Worm (Caenorhabditis elegans) whole organism, L4 larva: Measurements from ENCODE around the gene mdl-1.

Experiments used
- F10B5.3 ChIP-seq: sonication (generic microtip); optimal IDR thresholded peaks from 2 replicates; lab custom pipeline; 2016; ENCODE audit warnings: mild to moderate bottlenecking, missing genetic modification characterization, missing compliant biosample characterization
- F26F4.8 ChIP-seq: fragments of 200-800 bp; sonication (Bioruptor generic); conservative IDR thresholded peaks from 2 replicates; pipeline ENCODE4 v1.3.6; 2022; ENCODE audit warnings: missing genetic modification characterization, missing compliant biosample characterization
- F37D6.2 ChIP-seq: sonication (generic microtip); optimal IDR thresholded peaks from 2 replicates; lab custom pipeline; 2016; ENCODE audit warnings: mild to moderate bottlenecking, missing genetic modification characterization, missing compliant biosample characterization
- F44E2.7 ChIP-seq: fragments of 200-800 bp; sonication (Bioruptor generic); IDR thresholded peaks from 2 replicates; pipeline ENCODE4 v2.1.2; 2022; ENCODE audit warnings: missing genetic modification characterization, missing compliant biosample characterization
- R02D3.7 ChIP-seq: fragments of 150-350 bp; sonication (generic microtip); optimal IDR thresholded peaks from 3 replicates; lab custom pipeline; 2014; ENCODE audit warnings: missing biosample characterization, missing genetic modification characterization
- Y75B8A.6 ChIP-seq: fragments of 200-800 bp; sonication (Bioruptor generic); IDR thresholded peaks from 2 replicates; pipeline ENCODE4 v1.3.6; 2022; ENCODE audit warnings: missing genetic modification reagents, missing genetic modification characterization, missing compliant biosample characterization
- ZK337.2 ChIP-seq: fragments of 200-800 bp; sonication (Bioruptor generic); IDR thresholded peaks from 2 replicates; pipeline ENCODE4 v1.3.6; 2022; ENCODE audit warnings: missing genetic modification reagents, missing genetic modification characterization, missing compliant biosample characterization
- aha-1 ChIP-seq: fragments of 150-350 bp; peaks from one replicate; lab custom pipeline; 2014; ENCODE audit warnings: missing biosample characterization, missing genetic modification characterization
- ama-1 ChIP-seq: fragments of 150-350 bp; optimal IDR thresholded peaks from 2 replicates; lab custom pipeline; 2014; ENCODE audit warnings: inconsistent platforms, mixed read lengths
- arid-1 ChIP-seq: fragments of 200-800 bp; sonication (Bioruptor generic); conservative IDR thresholded peaks from 2 replicates; pipeline ENCODE4 v1.3.6; 2022; ENCODE audit warnings: missing genetic modification reagents, missing genetic modification characterization, missing compliant biosample characterization
- attf-4 ChIP-seq: sonication (generic microtip); optimal IDR thresholded peaks from 3 replicates; lab custom pipeline; 2017; ENCODE audit warnings: missing biosample characterization, missing genetic modification characterization
- ceh-20 ChIP-seq: fragments of 200-800 bp; sonication (Bioruptor generic); IDR thresholded peaks from 2 replicates; pipeline ENCODE4 v1.3.6; 2022; ENCODE audit warnings: missing genetic modification reagents, missing genetic modification characterization, missing compliant biosample characterization
- ces-1 ChIP-seq: fragments of 150-350 bp; sonication (generic microtip); optimal IDR thresholded peaks from 4 replicates; lab custom pipeline; 2014; ENCODE audit warnings: missing biosample characterization, missing genetic modification reagents, missing genetic modification characterization
- ctbp-1 ChIP-seq: fragments of 200-800 bp; sonication (Bioruptor generic); IDR thresholded peaks from 2 replicates; pipeline ENCODE4 v1.3.6; 2022; ENCODE audit warnings: missing genetic modification reagents, missing genetic modification characterization, missing compliant biosample characterization
- dmd-6 ChIP-seq: fragments of 200-800 bp; sonication (Bioruptor generic); IDR thresholded peaks from 2 replicates; pipeline ENCODE4 v1.3.6; 2022; ENCODE audit warnings: missing genetic modification reagents, missing genetic modification characterization, missing compliant biosample characterization
- dpl-1 ChIP-seq: fragments of 150-350 bp; optimal IDR thresholded peaks from 2 replicates; lab custom pipeline; 2014; ENCODE audit warnings: missing biosample characterization, missing genetic modification reagents, missing genetic modification characterization
- duxl-1 ChIP-seq: sonication (generic microtip); optimal IDR thresholded peaks from 2 replicates; lab custom pipeline; 2016; ENCODE audit warnings: mild to moderate bottlenecking, missing genetic modification characterization, moderate library complexity, missing compliant biosample characterization; ENCODE audit not compliant: poor library complexity
- dve-1 ChIP-seq: sonication (generic microtip); optimal IDR thresholded peaks from 2 replicates; lab custom pipeline; 2017; ENCODE audit warnings: antibody characterized with exemption, mild to moderate bottlenecking, missing genetic modification characterization, missing compliant biosample characterization; ENCODE audit not compliant: insufficient read depth
- egl-27 ChIP-seq: sonication (generic microtip); optimal IDR thresholded peaks from 3 replicates; lab custom pipeline; 2017; ENCODE audit warnings: missing biosample characterization, missing genetic modification reagents, missing genetic modification characterization
- fos-1 ChIP-seq: fragments of 150-350 bp; optimal IDR thresholded peaks from 2 replicates; lab custom pipeline; 2014; ENCODE audit warnings: missing biosample characterization, missing genetic modification characterization
- hif-1 ChIP-seq, 2 experiments: sonication (generic microtip); optimal IDR thresholded peaks; 2 replicates each; lab custom pipeline; 2016 to 2017; ENCODE audit warnings: missing compliant biosample characterization in 2 of 2, missing genetic modification characterization in 2 of 2, missing genetic modification reagents in 2 of 2, missing genotype in 2 of 2, mild to moderate bottlenecking in 1 of 2
- jun-1 ChIP-seq: fragments of 150-350 bp; optimal IDR thresholded peaks from 2 replicates; lab custom pipeline; 2014; ENCODE audit warnings: missing biosample characterization, missing genetic modification reagents, missing genetic modification characterization
- lim-7 ChIP-seq: fragments of 200-800 bp; sonication (Bioruptor generic); IDR thresholded peaks from 2 replicates; pipeline ENCODE4 v1.3.6; 2022; ENCODE audit warnings: missing genetic modification characterization, missing compliant biosample characterization
- lin-1 ChIP-seq: fragments of 200-800 bp; sonication (Bioruptor generic); IDR thresholded peaks from 2 replicates; pipeline ENCODE4 v1.3.6; 2022; ENCODE audit warnings: missing genetic modification reagents, missing genetic modification characterization, missing compliant biosample characterization
- lin-29 ChIP-seq: fragments of 200-800 bp; sonication (Bioruptor generic); IDR thresholded peaks from 2 replicates; pipeline ENCODE4 v1.3.6; 2022; ENCODE audit warnings: missing genetic modification reagents, missing genetic modification characterization, missing compliant biosample characterization
- lin-38 ChIP-seq: fragments of 200-800 bp; sonication (Bioruptor generic); IDR thresholded peaks from 2 replicates; pipeline ENCODE4 v1.3.6; 2022; ENCODE audit warnings: missing genetic modification reagents, missing genetic modification characterization, missing compliant biosample characterization
- lir-3 ChIP-seq: sonication (generic microtip); optimal IDR thresholded peaks from 2 replicates; lab custom pipeline; 2016; ENCODE audit warnings: mild to moderate bottlenecking, missing genetic modification characterization, missing compliant biosample characterization
- lsy-2 ChIP-seq, 2 experiments: fragments of 150-350 bp in 1 of 2; sonication (generic microtip) in 1 of 2; optimal IDR thresholded peaks; 2 replicates each; lab custom pipeline; 2014 to 2017; ENCODE audit warnings: missing biosample characterization in 2 of 2, missing genetic modification characterization in 2 of 2
- madf-5 ChIP-seq, 2 experiments: fragments of 200-800 bp; sonication (Bioruptor generic); IDR thresholded peaks; 2 replicates each; pipeline ENCODE4 v1.3.6; 2022; ENCODE audit warnings: missing compliant biosample characterization in 2 of 2, missing genetic modification characterization in 2 of 2
- mdl-1 ChIP-seq, 2 experiments: fragments of 150-350 bp in 1 of 2; sonication (generic microtip) in 1 of 2; optimal IDR thresholded peaks; 2 replicates each; lab custom pipeline; 2014 to 2017; ENCODE audit warnings: missing biosample characterization in 2 of 2, missing genetic modification characterization in 2 of 2
- mep-1 ChIP-seq: fragments of 150-350 bp; sonication (generic microtip); optimal IDR thresholded peaks from 3 replicates; lab custom pipeline; 2014; ENCODE audit warnings: missing biosample characterization, missing genetic modification characterization
- mes-2 ChIP-seq: sonication (generic microtip); optimal IDR thresholded peaks from 2 replicates; lab custom pipeline; 2016; ENCODE audit warnings: missing genotype, mild to moderate bottlenecking, missing genetic modification characterization, missing compliant biosample characterization; ENCODE audit not compliant: poor library complexity, severe bottlenecking
- mxl-2 ChIP-seq: fragments of 200-800 bp; sonication (Bioruptor generic); conservative IDR thresholded peaks from 2 replicates; pipeline ENCODE4 v1.3.6; 2022; ENCODE audit warnings: missing genetic modification reagents, missing genetic modification characterization, missing compliant biosample characterization
- nhr-102 ChIP-seq: sonication (generic microtip); optimal IDR thresholded peaks from 2 replicates; lab custom pipeline; 2016; ENCODE audit warnings: mild to moderate bottlenecking, missing genetic modification characterization, moderate library complexity, missing compliant biosample characterization
- nhr-11 ChIP-seq: fragments of 150-350 bp; optimal IDR thresholded peaks from 2 replicates; lab custom pipeline; 2014; ENCODE audit warnings: missing biosample characterization, missing genetic modification characterization
- nhr-111 ChIP-seq: fragments of 200-800 bp; sonication (Bioruptor generic); optimal IDR thresholded peaks from 2 replicates; lab custom pipeline; 2018; ENCODE audit warnings: mild to moderate bottlenecking, missing genetic modification characterization, missing compliant biosample characterization
- nhr-25 ChIP-seq: sonication (generic microtip); optimal IDR thresholded peaks from 2 replicates; lab custom pipeline; 2017; ENCODE audit warnings: missing genetic modification characterization, mild to moderate bottlenecking, missing compliant biosample characterization, antibody characterized with exemption, moderate library complexity, borderline replicate concordance; ENCODE audit not compliant: insufficient read depth
- nhr-28 ChIP-seq: fragments of 150-350 bp; optimal IDR thresholded peaks from 2 replicates; lab custom pipeline; 2014; ENCODE audit warnings: missing biosample characterization, missing genetic modification characterization
- nhr-48 ChIP-seq: sonication (generic microtip); optimal IDR thresholded peaks from 2 replicates; lab custom pipeline; 2016; ENCODE audit warnings: mild to moderate bottlenecking, missing genetic modification characterization, missing compliant biosample characterization
- nhr-76 ChIP-seq: fragments of 150-350 bp; optimal IDR thresholded peaks from 2 replicates; lab custom pipeline; 2014; ENCODE audit warnings: missing biosample characterization, missing genetic modification characterization
- pqm-1 ChIP-seq: sonication (generic microtip); optimal IDR thresholded peaks from 2 replicates; lab custom pipeline; 2017; ENCODE audit warnings: missing biosample characterization, missing genetic modification characterization
- saeg-2 ChIP-seq: fragments of 200-800 bp; sonication (Bioruptor generic); IDR thresholded peaks from 2 replicates; pipeline ENCODE4 v1.3.6; 2022; ENCODE audit warnings: missing genetic modification reagents, missing genetic modification characterization, missing compliant biosample characterization
- sdz-12 ChIP-seq: fragments of 200-800 bp; sonication (Bioruptor generic); optimal IDR thresholded peaks from 2 replicates; lab custom pipeline; 2018; ENCODE audit warnings: mild to moderate bottlenecking, missing genetic modification characterization, missing compliant biosample characterization
- set-16 ChIP-seq: fragments of 200-800 bp; sonication (Bioruptor generic); IDR thresholded peaks from 2 replicates; pipeline ENCODE4 v1.3.6; 2022; ENCODE audit warnings: missing genetic modification reagents, missing genetic modification characterization, missing compliant biosample characterization
- unc-62 ChIP-seq, 3 experiments: fragments of 150-350 bp in 1 of 3; sonication (generic microtip); optimal IDR thresholded peaks in 2 of 3; peaks in 1 of 3; 1 replicate in 1 of 3; 2 replicates in 2 of 3; lab custom pipeline; 2014 to 2017; ENCODE audit warnings: missing biosample characterization in 3 of 3, missing genetic modification characterization in 3 of 3, missing genetic modification reagents in 3 of 3, missing genotype in 1 of 3
- zag-1 ChIP-seq: fragments of 150-350 bp; optimal IDR thresholded peaks from 2 replicates; lab custom pipeline; 2014; ENCODE audit warnings: missing biosample characterization, missing genetic modification characterization
- zip-2 ChIP-seq: fragments of 150-350 bp; optimal IDR thresholded peaks from 2 replicates; lab custom pipeline; 2014; ENCODE audit warnings: missing biosample characterization, missing genetic modification characterization
- ztf-7 ChIP-seq: fragments of 150-350 bp; optimal IDR thresholded peaks from 2 replicates; lab custom pipeline; 2014; ENCODE audit warnings: missing biosample characterization, missing genetic modification characterization

The mdl-1 gene

ce11 chrX:6722966-6723365, 19.2 kb upstream of the mdl-1 start, which contains the start of gene smf-1:
Gene smf-1, minus strand, starts transcription at chrX:6723066.
- peak in 1 of 2 experiments; percentile 34 for TF ChIP-seq unc-62 (GFP tag; optimal IDR thresholded peaks at IDR 0.05 in 1 of 2; lab: Kevin White, UChicago)
- no peak for TF ChIP-seq unc-62 (tag; optimal IDR thresholded peaks at IDR 0.05; lab: Kevin White, UChicago)
- peak; percentile 27 for TF ChIP-seq dve-1 (tag; lab: Kevin White, UChicago)
- TF ChIP-seq lin-38 (GFP tag; lab: Robert Waterston, UW) = no peak
- TF ChIP-seq jun-1 = no peak

- TF ChIP-seq nhr-25 (no peak), mes-2 (tag; lab: Kevin White, UChicago) (no peak), nhr-28 (no peak), attf-4 (no peak), nhr-102 (tag; lab: Kevin White, UChicago) (no peak), nhr-48 (tag; lab: Kevin White, UChicago) (no peak), mxl-2 (no peak), set-16 (GFP tag; lab: Robert Waterston, UW) (no peak), Y75B8A.6 (no peak), saeg-2 (GFP tag; lab: Robert Waterston, UW) (no peak), nhr-111 (GFP tag; lab: Kevin White, UChicago) (no peak), ctbp-1 (GFP tag; lab: Robert Waterston, UW) (no peak), lin-38 (GFP tag; lab: Robert Waterston, UW) (0 out of 2 replicates have a peak, but pooled peaks have one; percentile 10), egl-27 (tag; lab: Kevin White, UChicago) (no peak), lim-7 (GFP tag; lab: Robert Waterston, UW) (no peak), lsy-2 (tag; optimal IDR thresholded peaks at IDR 0.05; lab: Kevin White, UChicago) (no peak), ZK337.2 (GFP tag; lab: Robert Waterston, UW) (no peak), F26F4.8 (GFP tag; lab: Robert Waterston, UW) (no peak), ceh-20 (GFP tag; lab: Robert Waterston, UW) (0 out of 2 replicates have a peak, but pooled peaks have one; percentile 40), lin-1 (GFP tag; lab: Robert Waterston, UW) (no peak), ama-1 (lab: Kevin White, UChicago) (peak; percentile 74), duxl-1 (tag; lab: Kevin White, UChicago) (peak; percentile 10), mep-1 (tag; lab: Kevin White, UChicago) (no peak), F44E2.7 (GFP tag; lab: Robert Waterston, UW) (no peak), madf-5 (GFP tag; IDR thresholded peaks at IDR 0.05; lab: Robert Waterston, UW) (no peak), zag-1 (tag; lab: Kevin White, UChicago) (no peak), arid-1 (GFP tag; lab: Robert Waterston, UW) (no peak), lir-3 (tag; lab: Kevin White, UChicago) (no peak), nhr-11 (tag; lab: Kevin White, UChicago) (no peak), pqm-1 (no peak), F10B5.3 (no peak), aha-1 (tag; lab: Kevin White, UChicago) (peak; percentile 32), zip-2 (no peak)
These were observed 16.9 kb upstream of the mdl-1 start, which contains the start of gene slc-25A10 for ce11 chrX:6725260-6725718. Gene slc-25A10, minus strand, starts transcription at chrX:6725668.

ce11 chrX:6728820-6729396, 13.2 kb upstream of the mdl-1 start:
- no peak; the same call in 1 of the 2 replicates for TF ChIP-seq dmd-6 (GFP tag; lab: Robert Waterston, UW)
- no peak for TF ChIP-seq lin-29 (GFP tag; lab: Robert Waterston, UW)
- TF ChIP-seq mdl-1 (tag; optimal IDR thresholded peaks at IDR 0.05; lab: Kevin White, UChicago) = peak; percentile 51 to 89
- TF ChIP-seq R02D3.7 = no peak
- TF ChIP-seq ztf-7 (tag; lab: Kevin White, UChicago) = no peak
- TF ChIP-seq nhr-76 = no peak
- no peak for TF ChIP-seq zip-2
- TF ChIP-seq sdz-12 (GFP tag; lab: Kevin White, UChicago) = no peak
- peak; percentile 63 for TF ChIP-seq ces-1 (GFP tag; lab: Kevin White, UChicago)
- peak in 1 of 2 experiments; percentile 44 for TF ChIP-seq lsy-2 (tag; optimal IDR thresholded peaks at IDR 0.05; lab: Kevin White, UChicago)
- no peak for TF ChIP-seq F37D6.2 (tag; lab: Kevin White, UChicago)
- TF ChIP-seq fos-1 (tag; lab: Kevin White, UChicago) = no peak
- no peak for TF ChIP-seq dpl-1 (GFP tag; lab: Kevin White, UChicago)
- peak in 1 of 2 experiments; percentile 95 for TF ChIP-seq hif-1 (tag; optimal IDR thresholded peaks at IDR 0.05; lab: Kevin White, UChicago)
- peak; percentile 22 for TF ChIP-seq mep-1 (tag; lab: Kevin White, UChicago)
